Fruit fly (Drosophila melanogaster) whole organism, larva: ENCODE results near the gene CG15024.
A peak's percentile ranks its signal among the peaks of the same experiment; 100 is the strongest.

Experiments used
- noc ChIP-seq: fragments of 200-800 bp; sonication (Bioruptor generic); optimal IDR thresholded peaks from 3 replicates; lab custom pipeline; 2019; ENCODE audit warnings: missing biosample characterization, mild to moderate bottlenecking, missing genetic modification characterization, moderate library complexity

The CG15024 gene

dm6 chr3L:4431111-4431730, 32.4 kb downstream of the CG15024 start:
- TF ChIP-seq noc (tag; lab: Kevin White, UChicago), result no peak

DNA sequence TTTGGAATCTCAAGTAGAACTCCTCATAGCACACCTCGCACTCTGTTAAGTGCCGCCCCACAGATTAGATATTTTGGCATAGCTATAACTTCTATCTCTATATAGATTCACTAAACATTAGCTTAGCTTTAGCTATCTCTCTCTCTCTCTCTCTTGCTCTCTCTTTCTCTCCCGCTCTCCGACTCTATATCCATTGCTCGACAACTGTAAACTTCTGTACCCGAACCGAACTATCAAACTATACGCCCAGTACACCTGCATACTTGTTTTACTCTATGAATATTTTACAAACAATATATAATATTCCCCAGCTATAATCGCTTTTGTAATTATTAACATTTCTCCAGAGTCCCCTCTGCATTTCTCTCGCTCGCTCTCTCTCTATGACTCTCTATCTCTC, 33.3 kb downstream of the CG15024 start:
- TF ChIP-seq noc (tag; lab: Kevin White, UChicago), result no peak

DNA sequence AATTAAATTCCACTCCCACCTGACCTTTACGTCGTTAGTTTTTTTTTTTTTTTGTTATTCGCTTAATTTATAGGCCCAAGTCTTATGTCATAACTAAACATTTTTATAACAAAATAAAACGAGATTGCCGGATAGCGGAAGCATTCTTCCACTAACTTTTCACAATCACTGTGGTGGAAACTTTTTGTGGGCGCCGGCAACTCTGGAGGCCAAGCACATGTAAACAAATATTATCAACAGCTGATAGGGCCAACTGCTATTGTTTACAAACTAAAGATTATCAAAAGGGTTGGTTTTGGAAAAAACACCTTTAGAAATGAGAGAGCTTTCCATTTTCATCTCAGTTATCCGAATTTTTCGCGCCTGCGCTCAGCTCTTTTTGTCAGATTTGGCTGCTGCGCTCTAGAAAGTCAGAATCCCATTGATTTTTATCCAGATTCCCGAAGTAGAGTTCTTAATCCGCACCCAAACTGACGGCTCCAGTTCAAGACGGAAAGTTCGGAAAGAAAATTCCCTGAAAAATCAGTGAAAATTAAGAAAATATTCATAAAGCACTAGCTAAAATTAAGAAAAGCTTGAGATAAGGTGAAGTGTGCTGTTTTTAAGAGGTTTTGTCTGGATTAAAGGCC, 34.6 kb downstream of the CG15024 start, which contains the start of gene nAChRbeta1:
Gene nAChRbeta1 (plus strand): TSS at position 432 of the 629 bp plus-strand sequence.
- TF ChIP-seq noc (tag; lab: Kevin White, UChicago), result no peak

dm6 chr3L:4426581-4426980, 37.0 kb downstream of the CG15024 start:
- no peak for TF ChIP-seq noc (tag; lab: Kevin White, UChicago)

DNA sequence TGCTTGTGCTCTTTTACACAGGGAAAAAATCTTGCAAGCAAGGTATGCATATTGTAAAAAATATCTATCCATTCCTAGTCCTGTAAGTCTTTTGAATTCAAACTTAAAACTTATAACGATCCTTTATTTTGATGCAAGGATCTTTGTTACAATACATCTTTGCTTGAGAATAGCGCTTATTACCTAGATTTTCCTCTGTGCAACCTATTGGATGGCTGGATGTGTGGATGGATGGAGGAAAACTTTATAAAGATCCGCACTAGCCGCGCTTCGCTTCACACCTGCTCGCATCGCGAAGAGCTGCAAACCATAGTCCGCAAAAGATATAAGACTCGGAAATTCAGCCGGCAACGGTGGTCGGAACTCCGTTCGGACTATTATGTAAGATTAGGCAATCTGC, 42.3 kb downstream of the CG15024 start, which contains the start of gene CG15020:
Gene CG15020 (plus strand): TSS at position 301 of the 400 bp plus-strand sequence.
- no peak for TF ChIP-seq noc (tag; lab: Kevin White, UChicago)

DNA sequence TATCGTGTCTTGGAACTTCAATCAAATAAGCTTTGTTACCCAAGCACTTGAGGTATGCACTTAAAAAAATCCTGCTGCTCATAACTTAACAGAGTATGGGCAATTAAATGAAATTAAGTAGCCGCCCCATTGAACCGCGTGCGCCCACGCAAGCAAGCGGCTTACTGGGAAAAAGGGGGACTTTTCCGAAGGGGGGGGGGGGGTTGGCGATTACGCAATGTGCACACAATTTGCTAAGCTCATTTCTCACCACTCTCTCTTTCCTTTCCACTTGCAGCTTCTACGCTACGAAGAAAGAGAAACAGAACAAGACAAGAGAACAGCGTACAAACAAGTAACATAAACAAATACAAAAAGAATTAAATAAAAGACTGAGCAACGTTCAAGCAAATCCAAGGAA, 46.1 kb downstream of the CG15024 start:
- no peak for TF ChIP-seq noc (tag; lab: Kevin White, UChicago)

DNA sequence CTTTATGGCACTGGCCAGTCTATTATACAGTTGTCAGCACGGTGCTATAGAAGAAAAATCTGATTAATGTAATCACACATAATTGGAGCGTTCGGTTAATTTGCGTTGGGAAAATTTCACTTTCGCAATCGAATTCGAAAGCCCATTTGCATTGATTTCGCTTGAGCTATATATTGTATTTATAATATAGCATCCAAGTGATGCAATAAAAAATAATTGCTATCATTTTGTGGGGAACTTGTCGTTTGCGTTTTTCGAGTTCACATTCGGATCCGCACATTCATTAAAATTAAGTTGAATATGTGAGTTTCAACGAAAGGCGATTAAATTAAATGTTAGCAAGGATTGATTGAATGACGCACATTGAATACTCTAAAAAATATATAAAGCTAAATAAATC, 46.6 kb downstream of the CG15024 start:
- TF ChIP-seq noc (tag; lab: Kevin White, UChicago), result no peak

DNA sequence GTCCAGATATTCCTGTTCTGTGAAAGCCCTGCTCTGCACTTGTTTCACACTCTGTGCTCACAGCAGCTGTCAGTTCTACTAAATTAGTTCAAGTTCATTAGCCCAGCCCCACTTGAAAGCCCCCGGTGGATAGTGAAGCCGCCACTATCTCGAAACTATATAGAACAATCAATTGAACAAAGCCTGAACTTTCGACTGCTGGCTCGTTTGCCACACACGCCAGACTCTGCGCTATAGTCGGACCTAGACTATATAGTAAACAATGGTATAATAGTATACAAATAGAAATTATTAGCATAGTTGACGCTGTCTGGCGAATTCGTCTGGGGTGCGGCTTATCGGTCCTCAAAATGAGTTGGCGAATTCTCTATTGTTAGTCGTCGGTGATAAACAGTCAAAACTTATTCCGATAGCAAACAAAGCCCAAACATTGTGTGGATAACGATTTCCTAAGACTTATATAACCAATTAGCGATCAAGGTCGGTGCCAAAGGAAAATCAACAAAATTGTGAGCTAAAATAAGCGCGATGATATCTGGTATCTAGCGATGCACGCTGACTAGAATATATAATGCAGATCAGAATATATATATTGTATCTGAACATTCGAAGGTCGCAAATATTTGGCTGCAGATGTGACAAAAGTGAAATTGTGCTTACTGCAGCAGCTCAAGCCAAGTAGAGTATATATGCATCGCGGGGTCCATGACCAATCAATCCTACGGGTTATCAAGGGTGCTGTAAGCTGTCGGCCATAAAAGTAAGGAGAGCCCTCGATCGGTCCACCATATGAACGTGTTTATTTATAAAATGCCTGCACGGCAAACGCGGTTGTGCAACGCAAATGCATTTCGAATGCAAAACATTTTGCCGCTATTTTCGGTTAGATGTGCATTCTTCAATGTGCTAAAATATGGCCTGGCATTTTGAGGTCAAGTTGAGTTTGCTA, 48.0 kb downstream of the CG15024 start:
- TF ChIP-seq noc (tag; lab: Kevin White, UChicago), result peak; percentile 42

- no peak for TF ChIP-seq noc (tag; lab: Kevin White, UChicago)
These were observed 49.0 kb downstream of the CG15024 start for dm6 chr3L:4414579-4414978.

DNA sequence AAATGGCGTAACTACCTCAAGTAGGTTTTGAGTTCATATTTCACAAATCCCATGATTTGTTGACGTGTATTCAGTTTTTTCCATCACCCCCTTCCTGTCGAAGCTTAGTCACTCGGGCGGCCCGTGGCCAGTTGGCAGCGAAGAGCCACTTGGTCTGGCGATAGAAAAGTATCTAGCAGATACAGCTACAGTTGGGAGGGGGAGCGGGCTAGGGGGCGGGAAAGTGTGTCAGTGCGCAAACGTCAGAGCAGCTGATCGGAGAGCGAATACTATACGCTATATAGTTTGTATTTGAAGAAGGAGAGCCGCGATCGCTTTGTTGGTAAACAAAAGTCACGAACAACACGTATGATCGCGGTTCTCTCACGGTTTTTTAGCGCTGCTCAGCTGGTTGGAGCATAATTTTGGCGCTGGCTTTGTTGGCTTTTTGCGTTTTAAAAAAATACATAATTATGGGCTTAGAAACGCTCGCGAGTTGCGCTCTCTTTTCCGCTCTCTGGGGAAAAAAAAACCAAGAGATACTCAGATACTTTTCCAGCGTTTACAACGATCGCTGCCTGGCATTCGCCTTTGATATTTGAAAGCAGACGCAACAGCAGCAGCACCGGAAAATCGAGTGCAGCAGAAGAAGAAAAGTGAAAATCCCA, 49.7 kb downstream of the CG15024 start:
- TF ChIP-seq noc (tag; lab: Kevin White, UChicago), result no peak

DNA sequence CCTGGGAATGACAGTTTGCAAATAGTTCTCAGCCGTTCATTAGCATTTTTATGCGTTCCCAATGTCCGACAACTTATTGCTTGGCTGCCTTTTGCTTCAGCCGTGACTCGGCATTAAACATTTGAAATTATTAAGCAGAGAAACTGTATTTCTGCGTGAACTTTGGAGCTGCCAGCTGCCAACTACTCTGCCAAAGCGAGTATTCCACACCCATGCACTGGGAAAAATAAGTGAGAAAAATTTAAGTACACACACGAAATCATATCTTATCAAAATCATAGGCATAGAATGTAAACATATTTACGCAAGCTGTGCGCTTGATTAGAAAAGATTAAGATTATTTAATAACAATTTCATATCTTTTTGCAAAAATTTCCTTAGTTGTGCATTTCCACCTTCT, 50.6 kb downstream of the CG15024 start:
- peak; percentile 42 for TF ChIP-seq noc (tag; lab: Kevin White, UChicago)
